Worm (Caenorhabditis elegans) whole organism, early embryonic: ENCODE data around the gene inf-1.

ENCODE experiments used
- B0310.2 ChIP-seq: sonication (generic microtip); optimal IDR thresholded peaks from 2 replicates; lab custom pipeline; 2016; ENCODE audit warnings: mild to moderate bottlenecking, missing genetic modification characterization, missing compliant biosample characterization
- F13C5.2 ChIP-seq: sonication (generic microtip); optimal IDR thresholded peaks from 2 replicates; lab custom pipeline; 2017; ENCODE audit warnings: mild to moderate bottlenecking, missing genetic modification characterization, inconsistent platforms, missing compliant biosample characterization
- aly-1 ChIP-seq: sonication (generic microtip); optimal IDR thresholded peaks from 2 replicates; lab custom pipeline; 2016; ENCODE audit warnings: missing genetic modification characterization, missing compliant biosample characterization
- ama-1 ChIP-seq: fragments of 150-350 bp; optimal IDR thresholded peaks from 2 replicates; lab custom pipeline; 2014
- ceh-13 ChIP-seq: fragments of 200-800 bp; sonication (Bioruptor generic); optimal IDR thresholded peaks from 2 replicates; lab custom pipeline; 2018; ENCODE audit warnings: mild to moderate bottlenecking, missing genetic modification characterization, missing compliant biosample characterization
- ceh-36 ChIP-seq: sonication (generic microtip); optimal IDR thresholded peaks from 2 replicates; lab custom pipeline; 2016; ENCODE audit warnings: missing genetic modification characterization, inconsistent platforms, missing compliant biosample characterization
- ets-7 ChIP-seq: sonication (generic microtip); optimal IDR thresholded peaks from 2 replicates; lab custom pipeline; 2016; ENCODE audit warnings: missing genotype, missing genetic modification characterization, missing compliant biosample characterization
- flt-1 ChIP-seq: fragments of 200-800 bp; sonication (Bioruptor generic); IDR thresholded peaks from 2 replicates; pipeline ENCODE4 v1.3.6; 2022; ENCODE audit warnings: missing genetic modification characterization, missing compliant biosample characterization
- hmbx-1 ChIP-seq: sonication (generic microtip); optimal IDR thresholded peaks from 2 replicates; lab custom pipeline; 2016; ENCODE audit warnings: mild to moderate bottlenecking, missing genetic modification characterization, missing compliant biosample characterization
- hmg-4 ChIP-seq: fragments of 200-800 bp; sonication (Bioruptor generic); optimal IDR thresholded peaks from 2 replicates; lab custom pipeline; 2018; ENCODE audit warnings: mild to moderate bottlenecking, missing genetic modification characterization, missing compliant biosample characterization
- hnd-1 ChIP-seq: sonication (generic microtip); optimal IDR thresholded peaks from 2 replicates; lab custom pipeline; 2016; ENCODE audit warnings: missing genetic modification characterization, missing compliant biosample characterization
- pes-1 ChIP-seq: fragments of 200-800 bp; sonication (Bioruptor generic); IDR thresholded peaks from 2 replicates; pipeline ENCODE4 v1.3.6; 2022; ENCODE audit warnings: missing genetic modification reagents, missing genetic modification characterization, missing compliant biosample characterization
- scrt-1 ChIP-seq: fragments of 200-800 bp; sonication (Bioruptor generic); IDR thresholded peaks from 2 replicates; pipeline ENCODE4 v1.3.6; 2022; ENCODE audit warnings: missing genetic modification characterization, missing compliant biosample characterization
- sea-1 ChIP-seq: fragments of 200-800 bp; sonication (Bioruptor generic); conservative IDR thresholded peaks from 2 replicates; pipeline ENCODE4 v1.3.6; 2022; ENCODE audit warnings: missing genetic modification characterization, missing compliant biosample characterization
- tbx-11 ChIP-seq: fragments of 200-800 bp; sonication (Bioruptor generic); IDR thresholded peaks from 2 replicates; pipeline ENCODE4 v1.3.6; 2022; ENCODE audit warnings: missing genetic modification characterization, missing compliant biosample characterization
- tbx-37 ChIP-seq: fragments of 200-800 bp; sonication (Bioruptor generic); conservative IDR thresholded peaks from 2 replicates; pipeline ENCODE4 v1.3.6; 2022; ENCODE audit warnings: missing genetic modification reagents, missing genetic modification characterization, missing compliant biosample characterization
- tra-4 ChIP-seq: sonication (generic microtip); optimal IDR thresholded peaks from 2 replicates; lab custom pipeline; 2017; ENCODE audit warnings: missing genetic modification characterization, missing compliant biosample characterization

The inf-1 gene

ce11 chrIII:6888999-6889824, 40.7 kb upstream of the inf-1 start, which contains the start of the genes brd-1 and K04C2.2:
Gene brd-1 (minus strand): TSS chrIII:6889504.
Gene K04C2.2 (plus strand): TSS chrIII:6889774.
- TF ChIP-seq sea-1 (no peak), ceh-13 (GFP tag; lab: Kevin White, UChicago) (no peak), tra-4 (tag; lab: Kevin White, UChicago) (no peak), scrt-1 (GFP tag; lab: Robert Waterston, UW) (no peak), ceh-36 (tag; lab: Kevin White, UChicago) (no peak), aly-1 (tag; lab: Kevin White, UChicago) (no peak), pes-1 (GFP tag; lab: Robert Waterston, UW) (no peak), B0310.2 (tag; lab: Kevin White, UChicago) (no peak), tbx-11 (GFP tag; lab: Robert Waterston, UW) (no peak), hnd-1 (tag; lab: Kevin White, UChicago) (no peak), ets-7 (no peak), ama-1 (lab: Kevin White, UChicago) (no peak), tbx-37 (GFP tag; lab: Robert Waterston, UW) (no peak), flt-1 (GFP tag; lab: Robert Waterston, UW) (no peak), hmbx-1 (no peak), hmg-4 (no peak), F13C5.2 (tag; lab: Kevin White, UChicago) (no peak)

ce11 chrIII:6891560-6891959, 38.4 kb upstream of the inf-1 start, which contains the start of gene K04C2.5:
Gene K04C2.5 (minus strand): TSS chrIII:6891660.
- TF ChIP-seq ceh-36 (tag; lab: Kevin White, UChicago) (no peak), ama-1 (lab: Kevin White, UChicago) (no peak), B0310.2 (tag; lab: Kevin White, UChicago) (no peak), aly-1 (tag; lab: Kevin White, UChicago) (no peak), sea-1 (no peak)

- TF ChIP-seq flt-1 (GFP tag; lab: Robert Waterston, UW) (no peak), sea-1 (no peak), aly-1 (tag; lab: Kevin White, UChicago) (no peak), scrt-1 (GFP tag; lab: Robert Waterston, UW) (no peak), tbx-37 (GFP tag; lab: Robert Waterston, UW) (no peak), tbx-11 (GFP tag; lab: Robert Waterston, UW) (no peak), pes-1 (GFP tag; lab: Robert Waterston, UW) (no peak), F13C5.2 (tag; lab: Kevin White, UChicago) (no peak), ama-1 (lab: Kevin White, UChicago) (no peak), hmbx-1 (no peak), tra-4 (tag; lab: Kevin White, UChicago) (no peak), hmg-4 (no peak), ceh-13 (GFP tag; lab: Kevin White, UChicago) (no peak), B0310.2 (tag; lab: Kevin White, UChicago) (no peak), ceh-36 (tag; lab: Kevin White, UChicago) (no peak), hnd-1 (tag; lab: Kevin White, UChicago) (no peak)
These were observed 34.8 kb upstream of the inf-1 start for ce11 chrIII:6895166-6895565.

ce11 chrIII:6895677-6896076, 34.3 kb upstream of the inf-1 start:
- TF ChIP-seq aly-1 (tag; lab: Kevin White, UChicago) (no peak), ceh-13 (GFP tag; lab: Kevin White, UChicago) (no peak), B0310.2 (tag; lab: Kevin White, UChicago) (no peak), flt-1 (GFP tag; lab: Robert Waterston, UW) (no peak), ets-7 (no peak), tbx-11 (GFP tag; lab: Robert Waterston, UW) (no peak), F13C5.2 (tag; lab: Kevin White, UChicago) (no peak), sea-1 (no peak), hmg-4 (no peak), tra-4 (tag; lab: Kevin White, UChicago) (no peak), pes-1 (GFP tag; lab: Robert Waterston, UW) (no peak), hmbx-1 (no peak), scrt-1 (GFP tag; lab: Robert Waterston, UW) (no peak), ceh-36 (tag; lab: Kevin White, UChicago) (no peak), ama-1 (lab: Kevin White, UChicago) (no peak), tbx-37 (GFP tag; lab: Robert Waterston, UW) (no peak)

- TF ChIP-seq flt-1 (GFP tag; lab: Robert Waterston, UW) (no peak), hnd-1 (tag; lab: Kevin White, UChicago) (no peak), ceh-36 (tag; lab: Kevin White, UChicago) (no peak), ceh-13 (GFP tag; lab: Kevin White, UChicago) (no peak), ama-1 (lab: Kevin White, UChicago) (no peak), ets-7 (no peak), F13C5.2 (tag; lab: Kevin White, UChicago) (no peak), tbx-11 (GFP tag; lab: Robert Waterston, UW) (no peak), tra-4 (tag; lab: Kevin White, UChicago) (no peak), pes-1 (GFP tag; lab: Robert Waterston, UW) (no peak), scrt-1 (GFP tag; lab: Robert Waterston, UW) (no peak), hmg-4 (no peak), sea-1 (no peak), tbx-37 (GFP tag; lab: Robert Waterston, UW) (no peak), B0310.2 (tag; lab: Kevin White, UChicago) (no peak), aly-1 (tag; lab: Kevin White, UChicago) (no peak), hmbx-1 (no peak)
These were observed 32.3 kb upstream of the inf-1 start, which contains the start of gene T07E3.4 for ce11 chrIII:6897587-6898064. Gene T07E3.4 (plus strand): TSS chrIII:6898014.

- TF ChIP-seq tbx-11 (GFP tag; lab: Robert Waterston, UW) = no peak
- no peak for TF ChIP-seq hnd-1 (tag; lab: Kevin White, UChicago)
- TF ChIP-seq pes-1 (GFP tag; lab: Robert Waterston, UW) = no peak
- TF ChIP-seq scrt-1 (GFP tag; lab: Robert Waterston, UW) = no peak
- TF ChIP-seq ceh-36 (tag; lab: Kevin White, UChicago) = no peak
- no peak for TF ChIP-seq hmg-4
- no peak for TF ChIP-seq aly-1 (tag; lab: Kevin White, UChicago)
- no peak for TF ChIP-seq sea-1
- TF ChIP-seq ceh-13 (GFP tag; lab: Kevin White, UChicago) = no peak
- TF ChIP-seq B0310.2 (tag; lab: Kevin White, UChicago) = no peak
- no peak for TF ChIP-seq tra-4 (tag; lab: Kevin White, UChicago)
- TF ChIP-seq ama-1 (lab: Kevin White, UChicago) = no peak
- TF ChIP-seq hmbx-1 = no peak
- TF ChIP-seq F13C5.2 (tag; lab: Kevin White, UChicago) = no peak
- TF ChIP-seq flt-1 (GFP tag; lab: Robert Waterston, UW) = no peak
These were observed 31.4 kb upstream of the inf-1 start for ce11 chrIII:6898518-6898917.
